Fruit fly (Drosophila melanogaster) whole organism, prepupa: ENCODE measurements around the gene Unc-76.

Source experiments
- CG10631 ChIP-seq: fragments of 200-800 bp; sonication (Bioruptor generic); optimal IDR thresholded peaks from 2 replicates; lab custom pipeline; 2016; ENCODE audit warnings: missing biosample characterization, missing genetic modification characterization
- CG10669 ChIP-seq: fragments of 200-800 bp; sonication (Bioruptor generic); optimal IDR thresholded peaks from 3 replicates; lab custom pipeline; 2018; ENCODE audit warnings: missing biosample characterization, mild to moderate bottlenecking, missing genetic modification characterization, moderate library complexity
- CG11294 ChIP-seq: fragments of 200-800 bp; sonication (Bioruptor generic); IDR thresholded peaks from 2 replicates; pipeline ENCODE4 v1.3.6; 2022; ENCODE audit warnings: missing biosample characterization, missing genetic modification characterization
- CG11762 ChIP-seq: fragments of 200-800 bp; sonication (Bioruptor generic); optimal IDR thresholded peaks from 3 replicates; lab custom pipeline; 2016; ENCODE audit warnings: missing biosample characterization, missing genetic modification characterization; ENCODE audit not compliant: insufficient read depth
- CG11902 ChIP-seq: fragments of 200-800 bp; sonication (Bioruptor generic); optimal IDR thresholded peaks from 3 replicates; lab custom pipeline; 2016; ENCODE audit warnings: missing biosample characterization, missing genetic modification characterization
- CG1621 ChIP-seq: fragments of 200-800 bp; sonication (Bioruptor generic); optimal IDR thresholded peaks from 3 replicates; lab custom pipeline; 2018; ENCODE audit warnings: missing biosample characterization, mild to moderate bottlenecking, missing genetic modification characterization
- CG16779 ChIP-seq: fragments of 200-800 bp; sonication (Bioruptor generic); optimal IDR thresholded peaks from 3 replicates; lab custom pipeline; 2017; ENCODE audit warnings: missing biosample characterization, mild to moderate bottlenecking, missing genetic modification characterization
- CG3032 ChIP-seq: fragments of 200-800 bp; optimal IDR thresholded peaks from 2 replicates; lab custom pipeline; 2019; ENCODE audit warnings: missing biosample characterization, mild to moderate bottlenecking, missing genetic modification characterization, moderate library complexity
- CG31627 ChIP-seq: fragments of 200-800 bp; sonication (Bioruptor generic); optimal IDR thresholded peaks from 3 replicates; lab custom pipeline; 2016; ENCODE audit warnings: missing biosample characterization, missing genetic modification characterization
- CG32006 ChIP-seq: fragments of 200-800 bp; sonication (Bioruptor generic); optimal IDR thresholded peaks from 3 replicates; lab custom pipeline; 2017; ENCODE audit warnings: missing biosample characterization, mild to moderate bottlenecking, missing genetic modification characterization
- CG34406 ChIP-seq: fragments of 200-800 bp; sonication (Bioruptor generic); optimal IDR thresholded peaks from 3 replicates; lab custom pipeline; 2016; ENCODE audit warnings: missing biosample characterization, missing genetic modification characterization
- CG3919 ChIP-seq: fragments of 200-800 bp; sonication (Bioruptor generic); optimal IDR thresholded peaks from 3 replicates; lab custom pipeline; 2016; ENCODE audit warnings: missing biosample characterization, missing genetic modification characterization
- CG4318 ChIP-seq: fragments of 200-800 bp; sonication (Bioruptor generic); optimal IDR thresholded peaks from 3 replicates; lab custom pipeline; 2017; ENCODE audit warnings: missing biosample characterization, mild to moderate bottlenecking, missing genetic modification characterization
- CG6276 ChIP-seq: fragments of 200-800 bp; sonication (Bioruptor generic); optimal IDR thresholded peaks from 2 replicates; lab custom pipeline; 2017; ENCODE audit warnings: missing biosample characterization, mild to moderate bottlenecking, missing genetic modification characterization
- CG6792 ChIP-seq: fragments of 200-800 bp; sonication (Bioruptor generic); optimal IDR thresholded peaks from 3 replicates; lab custom pipeline; 2016; ENCODE audit warnings: missing biosample characterization, missing genetic modification characterization
- CG6808 ChIP-seq: fragments of 200-800 bp; sonication (Bioruptor generic); optimal IDR thresholded peaks from 3 replicates; lab custom pipeline; 2017; ENCODE audit warnings: missing biosample characterization, missing genetic modification characterization, mild to moderate bottlenecking, moderate library complexity, missing genetic modification reagents
- CG7368 ChIP-seq: fragments of 200-800 bp; sonication (Bioruptor generic); optimal IDR thresholded peaks from 3 replicates; lab custom pipeline; 2016; ENCODE audit warnings: missing biosample characterization, missing genetic modification characterization
- CG8119 ChIP-seq: fragments of 200-800 bp; sonication (Bioruptor generic); IDR thresholded peaks from 3 replicates; pipeline ENCODE4 v1.3.6; 2022; ENCODE audit warnings: missing biosample characterization, missing genetic modification characterization
- CG8319 ChIP-seq: fragments of 200-800 bp; sonication (Bioruptor generic); optimal IDR thresholded peaks from 3 replicates; lab custom pipeline; 2016; ENCODE audit warnings: missing biosample characterization, missing genetic modification characterization
- CG8632 ChIP-seq: fragments of 200-800 bp; sonication (Bioruptor generic); optimal IDR thresholded peaks from 3 replicates; lab custom pipeline; 2016; ENCODE audit warnings: missing biosample characterization, missing genetic modification characterization
- CG9139 ChIP-seq: fragments of 200-800 bp; sonication (Bioruptor generic); optimal IDR thresholded peaks from 3 replicates; lab custom pipeline; 2017; ENCODE audit warnings: missing biosample characterization, mild to moderate bottlenecking, missing genetic modification characterization
- Eip93F ChIP-seq: fragments of 200-800 bp; sonication (Bioruptor generic); optimal IDR thresholded peaks from 2 replicates; lab custom pipeline; 2016; ENCODE audit warnings: missing biosample characterization, mild to moderate bottlenecking, missing genetic modification characterization
- Ets21C ChIP-seq: fragments of 200-800 bp; sonication (Bioruptor generic); optimal IDR thresholded peaks from 3 replicates; lab custom pipeline; 2016; ENCODE audit warnings: missing biosample characterization, missing genetic modification characterization
- Ets96B ChIP-seq: fragments of 200-800 bp; optimal IDR thresholded peaks from 2 replicates; lab custom pipeline; 2019; ENCODE audit warnings: missing biosample characterization, mild to moderate bottlenecking, missing genetic modification characterization, moderate library complexity
- Gug ChIP-seq: fragments of 200-800 bp; sonication (Bioruptor generic); IDR thresholded peaks from 2 replicates; pipeline ENCODE4 v1.3.6; 2022; ENCODE audit warnings: missing biosample characterization, missing genetic modification characterization
- Hr39 ChIP-seq: fragments of 200-800 bp; sonication (Bioruptor generic); optimal IDR thresholded peaks from 2 replicates; lab custom pipeline; 2016; ENCODE audit warnings: missing biosample characterization, missing genetic modification characterization
- Hr4 ChIP-seq: fragments of 200-800 bp; sonication (Bioruptor generic); optimal IDR thresholded peaks from 3 replicates; lab custom pipeline; 2016; ENCODE audit warnings: missing biosample characterization, missing genetic modification characterization
- Lpt ChIP-seq: fragments of 200-800 bp; sonication (Bioruptor generic); optimal IDR thresholded peaks from 3 replicates; lab custom pipeline; 2016; ENCODE audit warnings: missing biosample characterization, missing genetic modification characterization
- Met ChIP-seq: fragments of 200-800 bp; sonication (Bioruptor generic); optimal IDR thresholded peaks from 3 replicates; lab custom pipeline; 2016; ENCODE audit warnings: missing biosample characterization, missing genetic modification characterization
- OdsH ChIP-seq: fragments of 200-800 bp; sonication (Bioruptor generic); optimal IDR thresholded peaks from 3 replicates; lab custom pipeline; 2016; ENCODE audit warnings: missing biosample characterization, missing genetic modification characterization
- Smox ChIP-seq: fragments of 200-800 bp; sonication (Bioruptor generic); optimal IDR thresholded peaks from 3 replicates; lab custom pipeline; 2016; ENCODE audit warnings: missing biosample characterization, missing genetic modification characterization
- Sox102F ChIP-seq: fragments of 200-800 bp; sonication (Bioruptor generic); optimal IDR thresholded peaks from 2 replicates; lab custom pipeline; 2016; ENCODE audit warnings: missing biosample characterization, mild to moderate bottlenecking, missing genetic modification characterization
- Sox14 ChIP-seq: fragments of 200-800 bp; sonication (Bioruptor generic); optimal IDR thresholded peaks from 3 replicates; lab custom pipeline; 2016; ENCODE audit warnings: missing biosample characterization, missing genetic modification characterization
- Sox15 ChIP-seq: fragments of 200-800 bp; sonication (Bioruptor generic); optimal IDR thresholded peaks from 3 replicates; lab custom pipeline; 2016; ENCODE audit warnings: missing biosample characterization, missing genetic modification characterization
- achi ChIP-seq: fragments of 200-800 bp; sonication (Bioruptor generic); optimal IDR thresholded peaks from 3 replicates; lab custom pipeline; 2016; ENCODE audit warnings: missing biosample characterization, missing genetic modification characterization
- dac ChIP-seq: fragments of 200-800 bp; sonication (Bioruptor generic); optimal IDR thresholded peaks from 2 replicates; lab custom pipeline; 2017; ENCODE audit warnings: missing biosample characterization, mild to moderate bottlenecking, missing genetic modification characterization
- dsx ChIP-seq: fragments of 200-800 bp; optimal IDR thresholded peaks from 3 replicates; lab custom pipeline; 2019; ENCODE audit warnings: missing biosample characterization, mild to moderate bottlenecking, missing genetic modification characterization, moderate library complexity; ENCODE audit not compliant: poor library complexity, severe bottlenecking
- esn ChIP-seq: fragments of 200-800 bp; sonication (Bioruptor generic); optimal IDR thresholded peaks from 2 replicates; lab custom pipeline; 2016; ENCODE audit warnings: missing biosample characterization, mild to moderate bottlenecking, missing genetic modification characterization, moderate library complexity
- fd59A ChIP-seq: fragments of 200-800 bp; sonication (Bioruptor generic); optimal IDR thresholded peaks from 2 replicates; lab custom pipeline; 2017; ENCODE audit warnings: missing biosample characterization, mild to moderate bottlenecking, missing genetic modification characterization, missing genetic modification reagents
- fd85E ChIP-seq: fragments of 200-800 bp; sonication (Bioruptor generic); optimal IDR thresholded peaks from 3 replicates; lab custom pipeline; 2016; ENCODE audit warnings: missing biosample characterization, missing genetic modification characterization
- fkh ChIP-seq: fragments of 200-800 bp; sonication (Bioruptor generic); optimal IDR thresholded peaks from 3 replicates; lab custom pipeline; 2017; ENCODE audit warnings: missing biosample characterization, mild to moderate bottlenecking, missing genetic modification characterization, moderate library complexity
- lz ChIP-seq: fragments of 200-800 bp; sonication (Bioruptor generic); optimal IDR thresholded peaks from 3 replicates; lab custom pipeline; 2016; ENCODE audit warnings: missing biosample characterization, missing genetic modification characterization
- net ChIP-seq: fragments of 200-800 bp; sonication (Bioruptor generic); optimal IDR thresholded peaks from 3 replicates; lab custom pipeline; 2016; ENCODE audit warnings: missing biosample characterization, missing genetic modification characterization
- pdm3 ChIP-seq: fragments of 200-800 bp; sonication (Bioruptor generic); optimal IDR thresholded peaks from 3 replicates; lab custom pipeline; 2016; ENCODE audit warnings: missing biosample characterization, missing genetic modification characterization
- salr ChIP-seq, 2 experiments: fragments of 200-800 bp; sonication (Bioruptor generic); optimal IDR thresholded peaks; 3 replicates each; lab custom pipeline; 2016 to 2018; ENCODE audit warnings: missing biosample characterization in 2 of 2, missing genetic modification characterization in 2 of 2, mild to moderate bottlenecking in 1 of 2
- spab ChIP-seq: fragments of 200-800 bp; sonication (Bioruptor generic); optimal IDR thresholded peaks from 2 replicates; lab custom pipeline; 2017; ENCODE audit warnings: missing biosample characterization, mild to moderate bottlenecking, missing genetic modification characterization, missing genetic modification reagents
- ss ChIP-seq, 2 experiments: fragments of 200-800 bp; sonication (Bioruptor generic); optimal IDR thresholded peaks; 2 replicates in 1 of 2; 3 replicates in 1 of 2; lab custom pipeline; 2017 to 2018; ENCODE audit warnings: mild to moderate bottlenecking in 2 of 2, missing biosample characterization in 2 of 2, missing genetic modification characterization in 2 of 2, moderate library complexity in 1 of 2
- svp ChIP-seq: fragments of 200-800 bp; sonication (Bioruptor generic); peaks from one replicate; lab custom pipeline; 2016; ENCODE audit warnings: missing biosample characterization, missing genetic modification characterization
- topi ChIP-seq: fragments of 200-800 bp; sonication (Bioruptor generic); optimal IDR thresholded peaks from 3 replicates; lab custom pipeline; 2016; ENCODE audit warnings: missing biosample characterization, missing genetic modification characterization
- vri ChIP-seq: fragments of 200-800 bp; sonication (Bioruptor generic); optimal IDR thresholded peaks from 3 replicates; lab custom pipeline; 2016; ENCODE audit warnings: missing biosample characterization, mild to moderate bottlenecking, missing genetic modification characterization

Gene Unc-76

dm6 chrX:2094072-2094761 is 13.8 kb downstream of the Unc-76 start, which contains the start of gene csw:
Gene csw, plus strand, starts transcription at chrX:2094234.
- TF ChIP-seq CG32006 (GFP tag; lab: Kevin White, UChicago): peak; percentile 53
- TF ChIP-seq Ets96B (tag; lab: Kevin White, UChicago): peak; percentile 89
- peak; percentile 31 for TF ChIP-seq dac (GFP tag; lab: Kevin White, UChicago)
- TF ChIP-seq CG1621 (tag; lab: Kevin White, UChicago): peak; percentile 93
- peak; percentile 46 for TF ChIP-seq svp (GFP tag; lab: Kevin White, UChicago)
- TF ChIP-seq CG3032: peak; percentile 87
- peak; percentile 5 for TF ChIP-seq Ets21C (GFP tag; lab: Kevin White, UChicago)
- TF ChIP-seq vri (GFP tag; lab: Kevin White, UChicago): no peak
- TF ChIP-seq CG34406 (GFP tag; lab: Kevin White, UChicago): peak; percentile 54
- peak; percentile 17 for TF ChIP-seq Sox102F
- TF ChIP-seq CG8319: peak; percentile 25
- TF ChIP-seq CG8119 (GFP tag; lab: Robert Waterston, UW): peak; percentile 86
- TF ChIP-seq CG11762 (GFP tag; lab: Kevin White, UChicago): peak; percentile 69
- peak; percentile 75 for TF ChIP-seq Lpt (GFP tag; lab: Kevin White, UChicago)
- TF ChIP-seq CG10669 (GFP tag; lab: Kevin White, UChicago): peak; percentile 92
- TF ChIP-seq fd85E (GFP tag; lab: Kevin White, UChicago): peak; percentile 27
- peak; percentile 67 for TF ChIP-seq CG7368 (GFP tag; lab: Kevin White, UChicago)
- TF ChIP-seq pdm3 (GFP tag; lab: Kevin White, UChicago): peak; percentile 57
- TF ChIP-seq CG8632 (GFP tag; lab: Kevin White, UChicago): peak; percentile 44
- TF ChIP-seq topi (GFP tag; lab: Kevin White, UChicago): peak; percentile 51
- TF ChIP-seq dsx (GFP tag; lab: Kevin White, UChicago): peak; percentile 93
- TF ChIP-seq spab: peak; percentile 88
- TF ChIP-seq Gug (GFP tag; lab: Robert Waterston, UW): peak; percentile 54
- TF ChIP-seq CG4318 (GFP tag; lab: Kevin White, UChicago): peak; percentile 20
- peak; percentile 37 for TF ChIP-seq Hr39 (GFP tag; lab: Kevin White, UChicago)
- TF ChIP-seq net (GFP tag; lab: Kevin White, UChicago): peak; percentile 84
- TF ChIP-seq Met (GFP tag; lab: Kevin White, UChicago): peak; percentile 37
- TF ChIP-seq OdsH: peak; percentile 23
- TF ChIP-seq Sox15 (GFP tag; lab: Kevin White, UChicago): peak; percentile 2
- TF ChIP-seq CG6276 (GFP tag; lab: Kevin White, UChicago): peak; percentile 92
- peak; percentile 98 to 99 for TF ChIP-seq ss (GFP tag; optimal IDR thresholded peaks at IDR 0.05; lab: Kevin White, UChicago)
- peak; percentile 38 for TF ChIP-seq CG31627 (GFP tag; lab: Kevin White, UChicago)
- no peak for TF ChIP-seq Eip93F (GFP tag; lab: Kevin White, UChicago)
- peak; percentile 28 for TF ChIP-seq achi (GFP tag; lab: Kevin White, UChicago)
- peak; percentile 50 to 82 for TF ChIP-seq salr (GFP tag; optimal IDR thresholded peaks at IDR 0.05; lab: Kevin White, UChicago)
- TF ChIP-seq lz: peak; percentile 28
- TF ChIP-seq CG3919: peak; percentile 61
- no peak for TF ChIP-seq CG11902 (GFP tag; lab: Kevin White, UChicago)
- peak; percentile 68 for TF ChIP-seq fd59A (GFP tag; lab: Kevin White, UChicago)
- TF ChIP-seq CG11294 (GFP tag; lab: Robert Waterston, UW): no peak
- TF ChIP-seq Sox14 (GFP tag; lab: Kevin White, UChicago): peak; percentile 43
- peak; percentile 96 for TF ChIP-seq CG16779 (tag; lab: Kevin White, UChicago)
- TF ChIP-seq CG9139: peak; percentile 97
- TF ChIP-seq esn (GFP tag; lab: Kevin White, UChicago): peak; percentile 30
- TF ChIP-seq fkh (GFP tag; lab: Kevin White, UChicago): peak; percentile 57
- no peak for TF ChIP-seq Hr4 (GFP tag; lab: Kevin White, UChicago)
- TF ChIP-seq CG6808: peak; percentile 93
- TF ChIP-seq CG10631 (GFP tag; lab: Kevin White, UChicago): no peak
- TF ChIP-seq Smox (GFP tag; lab: Kevin White, UChicago): peak; percentile 40
- TF ChIP-seq CG6792: peak; percentile 43
